Worm (Caenorhabditis elegans): ENCODE measurements around the gene grl-28.

DNA sequence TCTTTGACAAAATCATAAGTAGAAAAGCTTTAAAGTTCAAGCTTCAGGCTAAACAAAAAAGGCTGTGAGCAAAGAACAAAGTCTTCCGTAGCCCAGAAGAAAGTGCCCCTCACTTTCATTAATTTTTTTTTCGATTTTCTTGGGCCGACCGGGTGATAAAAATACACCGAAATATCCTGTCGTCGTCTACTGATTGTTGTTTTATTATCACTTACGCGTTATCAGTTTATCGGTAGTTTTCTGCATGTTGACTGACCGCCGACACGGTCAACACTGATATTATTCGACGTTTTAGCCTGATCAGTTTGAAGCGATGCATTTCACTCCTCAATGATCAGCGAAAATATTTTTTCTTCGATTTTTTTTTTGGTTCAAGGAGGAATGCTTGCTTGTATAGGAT, 28.7 kb upstream of the grl-28 start:
- TF ChIP-seq ztf-18 (tag; optimal IDR thresholded peaks at IDR 0.05) (no peak), pha-4 (tag; optimal IDR thresholded peaks at IDR 0.05) (no peak), B0019.2 (GFP tag; conservative IDR thresholded peaks at IDR 0.05) (no peak)

Data from whole organism, young adult.